Worm (Caenorhabditis elegans): ENCODE measurements around the gene rad-23.

ce11 chrII:11657079-11657478, 4.5 kb upstream of the rad-23 start, which contains the start of gene nep-1:
- TF ChIP-seq dao-5 (tag; optimal IDR thresholded peaks at IDR 0.05) (no peak), W03F9.2 (tag; optimal IDR thresholded peaks at IDR 0.05) (no peak), him-1 (tag; optimal IDR thresholded peaks at IDR 0.05) (no peak)

All from whole organism, L4/young adult.